Worm (Caenorhabditis elegans): Measurements from ENCODE around the gene hpo-9.

- TF ChIP-seq elt-3 (tag; optimal IDR thresholded peaks at IDR 0.05) (peak in 1 of 6 experiments; percentile 48), dpl-1 (GFP tag; optimal IDR thresholded peaks at IDR 0.05) (no peak), lin-13 (GFP tag; optimal IDR thresholded peaks at IDR 0.05) (no peak), ceh-8 (GFP tag; optimal IDR thresholded peaks at IDR 0.05) (no peak), lin-39 (tag; optimal IDR thresholded peaks at IDR 0.05) (no peak), jun-1 (tag; optimal IDR thresholded peaks at IDR 0.05) (no peak), snpc-4 (tag; optimal IDR thresholded peaks at IDR 0.05) (no peak), nhr-237 (tag; optimal IDR thresholded peaks at IDR 0.05) (no peak), fkh-8 (tag; optimal IDR thresholded peaks at IDR 0.05) (no peak), lsy-2 (tag; optimal IDR thresholded peaks at IDR 0.05) (no peak), efl-1 (optimal IDR thresholded peaks at IDR 0.05) (no peak), efl-1 (GFP tag; optimal IDR thresholded peaks at IDR 0.05 in 1 of 2) (no peak), unc-62 (GFP tag; optimal IDR thresholded peaks at IDR 0.05) (no peak), nhr-76 (tag; optimal IDR thresholded peaks at IDR 0.05) (no peak), F16B12.6 (tag; optimal IDR thresholded peaks at IDR 0.05) (no peak)
Measured at ce11 chrV:7248227-7248953, 11.5 kb upstream of the hpo-9 start.
